Fruit fly (Drosophila melanogaster) whole organism, adult: ENCODE results near the gene CSN6.

Source experiments
- CG11617 ChIP-seq: fragments of 200-800 bp; sonication (Bioruptor generic); optimal IDR thresholded peaks from 2 replicates; lab custom pipeline; 2017; ENCODE audit warnings: mild to moderate bottlenecking, missing biosample characterization, missing genetic modification reagents, missing genetic modification characterization
- CG7045 ChIP-seq: fragments of 200-800 bp; sonication (Bioruptor generic); optimal IDR thresholded peaks from 2 replicates; lab custom pipeline; 2017; ENCODE audit warnings: missing biosample characterization, mild to moderate bottlenecking, missing genetic modification characterization
- Hr96 ChIP-seq: fragments of 200-800 bp; sonication (Bioruptor generic); optimal IDR thresholded peaks from 2 replicates; lab custom pipeline; 2016; ENCODE audit warnings: missing biosample characterization, missing genetic modification characterization
- bab1 ChIP-seq: fragments of 200-800 bp; sonication (Bioruptor generic); optimal IDR thresholded peaks from 3 replicates; lab custom pipeline; 2019; ENCODE audit warnings: missing biosample characterization, mild to moderate bottlenecking, missing genetic modification characterization, moderate library complexity
- kay ChIP-seq: fragments of 200-800 bp; sonication (Bioruptor generic); peaks from one replicate; lab custom pipeline; 2016; ENCODE audit warnings: missing biosample characterization, missing genetic modification characterization, borderline replicate concordance
- ovo ChIP-seq: fragments of 200-800 bp; sonication (Bioruptor generic); optimal IDR thresholded peaks from 2 replicates; lab custom pipeline; 2016; ENCODE audit warnings: missing biosample characterization, missing genetic modification characterization

DNA sequence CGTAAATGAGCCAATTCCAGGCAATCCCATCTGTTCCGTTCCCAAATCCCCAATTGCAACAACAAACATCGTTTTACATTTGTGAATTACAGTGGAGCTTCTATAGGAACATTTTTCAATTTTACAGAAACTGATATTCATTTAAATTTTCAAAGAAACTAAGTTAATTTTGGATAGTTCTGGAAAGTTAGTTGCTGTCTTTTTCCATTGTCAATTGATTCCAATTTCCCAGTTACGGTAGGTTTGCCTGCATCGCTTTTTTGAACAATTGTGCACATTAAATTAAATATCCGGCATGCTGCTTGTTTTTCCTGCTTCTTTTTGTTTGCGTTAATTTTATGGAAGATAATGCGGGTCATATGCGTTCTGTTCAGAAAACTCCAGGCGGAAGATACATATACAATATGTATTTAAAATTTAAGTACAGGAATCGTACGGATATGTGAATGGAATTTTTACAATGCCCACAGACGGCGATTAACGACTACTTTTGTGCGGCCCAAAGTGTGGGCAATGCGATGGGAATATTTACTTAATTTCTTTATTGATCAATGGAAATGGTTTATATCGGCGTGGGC is 47.5 kb downstream of the CSN6 start:
- no peak for TF ChIP-seq ovo (GFP tag; lab: Kevin White, UChicago)
- TF ChIP-seq bab1 (GFP tag; lab: Kevin White, UChicago): no peak
- TF ChIP-seq kay (GFP tag; lab: Kevin White, UChicago): no peak
- TF ChIP-seq Hr96 (GFP tag; lab: Kevin White, UChicago): no peak
- no peak for TF ChIP-seq CG7045 (GFP tag; lab: Kevin White, UChicago)
- TF ChIP-seq CG11617: no peak
